Fruit fly (Drosophila melanogaster) whole organism, embryonic: ENCODE measurements around the gene Cadps.
A peak's percentile ranks its signal among the peaks of the same experiment; 100 is the strongest.

ENCODE experiments used
- B-H2 ChIP-seq: fragments of 200-800 bp; sonication (Bioruptor generic); optimal IDR thresholded peaks from 2 replicates; lab custom pipeline; 2018; ENCODE audit warnings: missing biosample characterization, mild to moderate bottlenecking, missing genetic modification characterization
- BtbVII ChIP-seq: fragments of 200-800 bp; sonication (Bioruptor generic); optimal IDR thresholded peaks from 3 replicates; lab custom pipeline; 2017; ENCODE audit warnings: missing biosample characterization, mild to moderate bottlenecking, missing genetic modification characterization
- CG10267 ChIP-seq: fragments of 200-800 bp; sonication (Bioruptor generic); optimal IDR thresholded peaks from 2 replicates; lab custom pipeline; 2018; ENCODE audit warnings: missing biosample characterization, mild to moderate bottlenecking, missing genetic modification characterization, moderate library complexity
- CG10979 ChIP-seq: fragments of 200-800 bp; sonication (Bioruptor generic); optimal IDR thresholded peaks from 2 replicates; lab custom pipeline; 2018; ENCODE audit warnings: missing biosample characterization, mild to moderate bottlenecking, missing genetic modification characterization, moderate library complexity
- CG12104 ChIP-seq: fragments of 200-800 bp; sonication (Bioruptor generic); optimal IDR thresholded peaks from 3 replicates; lab custom pipeline; 2016; ENCODE audit warnings: missing biosample characterization, missing genetic modification characterization
- CG12391 ChIP-seq: fragments of 200-800 bp; sonication (Bioruptor generic); optimal IDR thresholded peaks from 3 replicates; lab custom pipeline; 2018; ENCODE audit warnings: missing biosample characterization, mild to moderate bottlenecking, missing genetic modification characterization, moderate library complexity
- CG13624 ChIP-seq: fragments of 200-800 bp; sonication (Bioruptor generic); optimal IDR thresholded peaks from 2 replicates; lab custom pipeline; 2016; ENCODE audit warnings: missing biosample characterization, missing genetic modification characterization
- CG14965 ChIP-seq: fragments of 200-800 bp; sonication (Bioruptor generic); optimal IDR thresholded peaks from 2 replicates; lab custom pipeline; 2016; ENCODE audit warnings: missing biosample characterization, missing genetic modification characterization, borderline replicate concordance
- CG16815 ChIP-seq: fragments of 200-800 bp; sonication (Bioruptor generic); optimal IDR thresholded peaks from 3 replicates; lab custom pipeline; 2017; ENCODE audit warnings: missing biosample characterization, mild to moderate bottlenecking, missing genetic modification characterization
- CG17359 ChIP-seq: fragments of 200-800 bp; sonication (Bioruptor generic); optimal IDR thresholded peaks from 3 replicates; lab custom pipeline; 2018; ENCODE audit warnings: missing biosample characterization, mild to moderate bottlenecking, missing genetic modification characterization, moderate library complexity
- CG17912 ChIP-seq: fragments of 200-800 bp; sonication (Bioruptor generic); optimal IDR thresholded peaks from 2 replicates; lab custom pipeline; 2018; ENCODE audit warnings: missing biosample characterization, mild to moderate bottlenecking, missing genetic modification characterization
- CG18011 ChIP-seq: fragments of 200-800 bp; sonication (Bioruptor generic); optimal IDR thresholded peaks from 2 replicates; lab custom pipeline; 2017; ENCODE audit warnings: missing biosample characterization, missing genetic modification characterization, mild to moderate bottlenecking, moderate library complexity, missing genotype
- CG18262 ChIP-seq: fragments of 200-800 bp; optimal IDR thresholded peaks from 3 replicates; lab custom pipeline; 2019; ENCODE audit warnings: missing biosample characterization, mild to moderate bottlenecking, missing genetic modification characterization, moderate library complexity
- CG1832 ChIP-seq: fragments of 200-800 bp; sonication (Bioruptor generic); optimal IDR thresholded peaks from 2 replicates; lab custom pipeline; 2017; ENCODE audit warnings: missing biosample characterization, mild to moderate bottlenecking, missing genetic modification characterization, inconsistent platforms
- CG30403 ChIP-seq: fragments of 200-800 bp; sonication (Bioruptor generic); optimal IDR thresholded peaks from 3 replicates; lab custom pipeline; 2016; ENCODE audit warnings: missing biosample characterization, missing genetic modification characterization
- CG33213 ChIP-seq: fragments of 200-800 bp; sonication (Bioruptor generic); optimal IDR thresholded peaks from 3 replicates; lab custom pipeline; 2016; ENCODE audit warnings: missing biosample characterization, missing genetic modification characterization
- CG4404 ChIP-seq: fragments of 200-800 bp; sonication (Bioruptor generic); IDR thresholded peaks from 2 replicates; pipeline ENCODE4 v1.3.6; 2022; ENCODE audit warnings: missing biosample characterization, missing genetic modification characterization
- CG7745 ChIP-seq: fragments of 200-800 bp; sonication (Bioruptor generic); optimal IDR thresholded peaks from 2 replicates; lab custom pipeline; 2018; ENCODE audit warnings: missing biosample characterization, mild to moderate bottlenecking, missing genetic modification characterization, moderate library complexity
- CG7987 ChIP-seq: fragments of 200-800 bp; sonication (Bioruptor generic); optimal IDR thresholded peaks from 2 replicates; lab custom pipeline; 2018; ENCODE audit warnings: missing biosample characterization, mild to moderate bottlenecking, missing genetic modification characterization, moderate library complexity
- CG8290 ChIP-seq, 3 experiments: fragments of 200-800 bp; sonication (Bioruptor generic); optimal IDR thresholded peaks; 2 replicates each; lab custom pipeline; 2016 to 2019; ENCODE audit warnings: missing biosample characterization in 3 of 3, missing genetic modification characterization in 3 of 3, mild to moderate bottlenecking in 2 of 3, moderate library complexity in 1 of 3
- CG9932 ChIP-seq: fragments of 200-800 bp; sonication (Bioruptor generic); IDR thresholded peaks from 2 replicates; pipeline ENCODE4 v1.3.6; 2022; ENCODE audit warnings: missing biosample characterization, missing genetic modification characterization
- D ChIP-seq, 2 experiments: fragments of 200-800 bp in 1 of 2; fragments of >200 bp in 1 of 2; sonication (Bioruptor generic) in 1 of 2; optimal IDR thresholded peaks; 2 replicates in 1 of 2; 3 replicates in 1 of 2; lab custom pipeline; 2017; ENCODE audit warnings: mild to moderate bottlenecking in 1 of 2, missing biosample characterization in 1 of 2, missing genetic modification characterization in 1 of 2, missing genetic modification reagents in 1 of 2
- Deaf1 ChIP-seq: fragments of 200-800 bp; optimal IDR thresholded peaks from 3 replicates; lab custom pipeline; 2019; ENCODE audit warnings: missing biosample characterization, mild to moderate bottlenecking, missing genetic modification characterization, moderate library complexity
- Dll ChIP-seq: fragments of 200-800 bp; sonication (Bioruptor generic); IDR thresholded peaks from 4 replicates; pipeline ENCODE4 v1.3.6; 2022; ENCODE audit warnings: missing biosample characterization, missing genetic modification characterization; ENCODE audit not compliant: partially characterized antibody
- Ets65A ChIP-seq: fragments of 200-800 bp; sonication (Bioruptor generic); peaks from one replicate; lab custom pipeline; 2016; ENCODE audit warnings: missing biosample characterization, missing genetic modification characterization
- Lhr ChIP-seq: fragments of 200-800 bp; sonication (Bioruptor generic); optimal IDR thresholded peaks from 3 replicates; lab custom pipeline; 2017; ENCODE audit warnings: mild to moderate bottlenecking, missing biosample characterization, missing genetic modification reagents, missing genetic modification characterization
- Opbp ChIP-seq: fragments of 200-800 bp; sonication (Bioruptor generic); IDR thresholded peaks from 3 replicates; pipeline ENCODE4 v1.3.6; 2022; ENCODE audit warnings: missing biosample characterization, missing genetic modification characterization; ENCODE audit not compliant: partially characterized antibody
- PHDP ChIP-seq: fragments of 200-800 bp; sonication (Bioruptor generic); optimal IDR thresholded peaks from 3 replicates; lab custom pipeline; 2018; ENCODE audit warnings: missing biosample characterization, mild to moderate bottlenecking, missing genetic modification characterization, moderate library complexity
- Rfx ChIP-seq: fragments of 200-800 bp; sonication (Bioruptor generic); IDR thresholded peaks from 2 replicates; pipeline ENCODE4 v1.3.6; 2022; ENCODE audit warnings: missing biosample characterization, missing genetic modification characterization
- Six4 ChIP-seq: fragments of 200-800 bp; sonication (Bioruptor generic); optimal IDR thresholded peaks from 2 replicates; lab custom pipeline; 2016; ENCODE audit warnings: missing biosample characterization, missing genetic modification characterization
- Sry-β ChIP-seq: fragments of 200-800 bp; sonication (Bioruptor generic); optimal IDR thresholded peaks from 2 replicates; lab custom pipeline; 2018; ENCODE audit warnings: missing biosample characterization, mild to moderate bottlenecking, missing genetic modification characterization, moderate library complexity
- amos ChIP-seq: fragments of 200-800 bp; sonication (Bioruptor generic); IDR thresholded peaks from 2 replicates; pipeline ENCODE4 v1.3.6; 2022; ENCODE audit warnings: missing biosample characterization, missing genetic modification characterization; ENCODE audit not compliant: partially characterized antibody
- ase ChIP-seq: fragments of 200-800 bp; sonication (Bioruptor generic); IDR thresholded peaks from 3 replicates; pipeline ENCODE4 v1.3.6; 2022; ENCODE audit warnings: missing biosample characterization, missing genetic modification characterization
- cato ChIP-seq: fragments of 200-800 bp; sonication (Bioruptor generic); optimal IDR thresholded peaks from 2 replicates; lab custom pipeline; 2016; ENCODE audit warnings: missing biosample characterization, missing genetic modification characterization, borderline replicate concordance
- cg ChIP-seq: fragments of 200-800 bp; sonication (Bioruptor generic); optimal IDR thresholded peaks from 3 replicates; lab custom pipeline; 2019; ENCODE audit warnings: missing biosample characterization, mild to moderate bottlenecking, missing genetic modification characterization, moderate library complexity
- dimm ChIP-seq: fragments of 200-800 bp; sonication (Bioruptor generic); IDR thresholded peaks from 2 replicates; pipeline ENCODE4 v1.3.6; 2022; ENCODE audit warnings: missing biosample characterization, missing genetic modification characterization
- dm ChIP-seq: fragments of 200-800 bp; sonication (Bioruptor generic); optimal IDR thresholded peaks from 3 replicates; lab custom pipeline; 2016; ENCODE audit warnings: missing biosample characterization, missing genetic modification characterization
- eve ChIP-seq, 2 experiments: fragments of >200 bp; optimal IDR thresholded peaks; 2 replicates each; lab custom pipeline; 2017; ENCODE audit warnings: missing biosample characterization in 2 of 2, missing genetic modification characterization in 2 of 2
- fd3F ChIP-seq: fragments of 200-800 bp; sonication (Bioruptor generic); optimal IDR thresholded peaks from 2 replicates; lab custom pipeline; 2018; ENCODE audit warnings: missing biosample characterization, mild to moderate bottlenecking, missing genetic modification characterization, moderate library complexity
- gt ChIP-seq: fragments of 200-800 bp; sonication (Bioruptor generic); IDR thresholded peaks from 2 replicates; pipeline ENCODE4 v1.3.6; 2022; ENCODE audit warnings: missing biosample characterization, missing genetic modification characterization
- hb ChIP-seq: fragments of 200-800 bp; sonication (Bioruptor generic); IDR thresholded peaks from 3 replicates; pipeline ENCODE4 v1.3.6; 2022; ENCODE audit warnings: missing biosample characterization, missing genetic modification characterization; ENCODE audit not compliant: partially characterized antibody
- hbn ChIP-seq: fragments of 200-800 bp; sonication (Bioruptor generic); IDR thresholded peaks from 2 replicates; pipeline ENCODE4 v1.3.6; 2022; ENCODE audit warnings: missing biosample characterization, missing genetic modification characterization; ENCODE audit not compliant: partially characterized antibody
- kni ChIP-seq: fragments of 200-800 bp; sonication (Bioruptor generic); optimal IDR thresholded peaks from 3 replicates; lab custom pipeline; 2017; ENCODE audit warnings: mild to moderate bottlenecking, missing biosample characterization, missing genetic modification reagents, missing genetic modification characterization
- sima ChIP-seq: fragments of 200-800 bp; sonication (Bioruptor generic); optimal IDR thresholded peaks from 2 replicates; lab custom pipeline; 2016; ENCODE audit warnings: missing biosample characterization, missing genetic modification characterization
- ssp ChIP-seq: fragments of 200-800 bp; sonication (Bioruptor generic); IDR thresholded peaks from 2 replicates; pipeline ENCODE4 v1.3.6; 2022; ENCODE audit warnings: missing biosample characterization, missing genetic modification characterization
- sug ChIP-seq: fragments of 200-800 bp; optimal IDR thresholded peaks from 2 replicates; lab custom pipeline; 2019; ENCODE audit warnings: missing biosample characterization, mild to moderate bottlenecking, missing genetic modification characterization, moderate library complexity
- tna ChIP-seq: fragments of 200-800 bp; sonication (Bioruptor generic); IDR thresholded peaks from 2 replicates; pipeline ENCODE4 v1.3.6; 2022; ENCODE audit warnings: missing biosample characterization, missing genetic modification characterization; ENCODE audit not compliant: partially characterized antibody
- tup ChIP-seq: fragments of 200-800 bp; sonication (Bioruptor generic); optimal IDR thresholded peaks from 2 replicates; lab custom pipeline; 2016; ENCODE audit warnings: missing biosample characterization, mild to moderate bottlenecking, missing genetic modification characterization, moderate library complexity

The Cadps gene

dm6 chr4:1218723-1219398 lies 11.8 kb upstream of the Cadps start (continued):
- TF ChIP-seq CG33213 (no peak), CG10979 (tag; lab: Kevin White, UChicago) (no peak), hb (GFP tag; lab: Robert Waterston, UW) (no peak), dimm (GFP tag; lab: Robert Waterston, UW) (no peak), Lhr (no peak), hbn (no peak), CG7745 (tag; lab: Kevin White, UChicago) (no peak), CG4404 (GFP tag; lab: Robert Waterston, UW) (no peak), CG13624 (GFP tag; lab: Kevin White, UChicago) (no peak), gt (GFP tag; lab: Robert Waterston, UW) (no peak), CG1832 (no peak), CG9932 (GFP tag; lab: Robert Waterston, UW) (no peak), sima (GFP tag; lab: Kevin White, UChicago) (no peak), BtbVII (GFP tag; lab: Kevin White, UChicago) (no peak), B-H2 (GFP tag; lab: Kevin White, UChicago) (peak; percentile 42), Deaf1 (tag; lab: Kevin White, UChicago) (no peak), cato (GFP tag; lab: Kevin White, UChicago) (no peak), CG12391 (no peak), fd3F (GFP tag; lab: Kevin White, UChicago) (no peak), amos (GFP tag; lab: Robert Waterston, UW) (no peak), CG17912 (GFP tag; lab: Kevin White, UChicago) (no peak), Dll (GFP tag; lab: Robert Waterston, UW) (no peak), Ets65A (GFP tag; lab: Kevin White, UChicago) (no peak), CG30403 (GFP tag; lab: Kevin White, UChicago) (no peak), ase (no peak), sug (tag; lab: Kevin White, UChicago) (no peak), CG16815 (no peak), cg (GFP tag; lab: Kevin White, UChicago) (no peak), Sry-β (GFP tag; lab: Kevin White, UChicago) (no peak), D (optimal IDR thresholded peaks at IDR 0.05; lab: Kevin White, UChicago) (no peak), D (GFP tag; optimal IDR thresholded peaks at IDR 0.05; lab: Kevin White, UChicago) (peak; percentile 14), Opbp (no peak), kni (GFP tag; lab: Kevin White, UChicago) (no peak), PHDP (tag; lab: Kevin White, UChicago) (peak; percentile 32), tna (GFP tag; lab: Robert Waterston, UW) (no peak), CG17359 (tag; lab: Kevin White, UChicago) (no peak), CG18262 (tag; lab: Kevin White, UChicago) (no peak), dm (no peak), CG14965 (GFP tag; lab: Kevin White, UChicago) (no peak), ssp (no peak), CG8290 (GFP tag; optimal IDR thresholded peaks at IDR 0.05; lab: Kevin White, UChicago) (peak; percentile 57), CG8290 (tag; optimal IDR thresholded peaks at IDR 0.05; lab: Kevin White, UChicago) (peak in 1 of 2 experiments; percentile 55), eve (GFP tag; optimal IDR thresholded peaks at IDR 0.05; lab: Kevin White, UChicago) (peak in 1 of 2 experiments; percentile 83), tup (GFP tag; lab: Kevin White, UChicago) (no peak), CG18011 (no peak), Six4 (peak; percentile 28), Rfx (no peak), CG12104 (GFP tag; lab: Kevin White, UChicago) (peak; percentile 13), CG10267 (no peak), CG7987 (GFP tag; lab: Kevin White, UChicago) (no peak)
